Fruit fly (Drosophila melanogaster) whole organism, adult: ENCODE results near the gene CG4467.
A peak's percentile ranks its signal among the peaks of the same experiment; 100 is the strongest.

Experiments
- CG11617 ChIP-seq: fragments of 200-800 bp; sonication (Bioruptor generic); optimal IDR thresholded peaks from 2 replicates; lab custom pipeline; 2017; ENCODE audit warnings: mild to moderate bottlenecking, missing biosample characterization, missing genetic modification reagents, missing genetic modification characterization
- CG12768 ChIP-seq: fragments of 200-800 bp; sonication (Bioruptor generic); optimal IDR thresholded peaks from 2 replicates; lab custom pipeline; 2017; ENCODE audit warnings: missing biosample characterization, missing genetic modification characterization, mild to moderate bottlenecking, moderate library complexity, missing genetic modification reagents
- CG14711 ChIP-seq: fragments of 200-800 bp; sonication (Bioruptor generic); optimal IDR thresholded peaks from 2 replicates; lab custom pipeline; 2018; ENCODE audit warnings: missing biosample characterization, mild to moderate bottlenecking, missing genetic modification characterization, moderate library complexity
- CG1620 ChIP-seq: fragments of 200-800 bp; sonication (Bioruptor generic); optimal IDR thresholded peaks from 2 replicates; lab custom pipeline; 2016; ENCODE audit warnings: missing biosample characterization, missing genetic modification characterization
- CG33017 ChIP-seq: fragments of 200-800 bp; sonication (Bioruptor generic); optimal IDR thresholded peaks from 2 replicates; lab custom pipeline; 2018; ENCODE audit warnings: missing biosample characterization, mild to moderate bottlenecking, missing genetic modification characterization, moderate library complexity
- CG5204 ChIP-seq: fragments of 200-800 bp; sonication (Bioruptor generic); optimal IDR thresholded peaks from 2 replicates; lab custom pipeline; 2016; ENCODE audit warnings: missing biosample characterization, missing genetic modification characterization
- CG7045 ChIP-seq: fragments of 200-800 bp; sonication (Bioruptor generic); optimal IDR thresholded peaks from 2 replicates; lab custom pipeline; 2017; ENCODE audit warnings: missing biosample characterization, mild to moderate bottlenecking, missing genetic modification characterization
- CG7101 ChIP-seq: fragments of 200-800 bp; sonication (Bioruptor generic); optimal IDR thresholded peaks from 2 replicates; lab custom pipeline; 2018; ENCODE audit warnings: missing biosample characterization, mild to moderate bottlenecking, missing genetic modification characterization, moderate library complexity
- Clk ChIP-seq: fragments of 200-800 bp; sonication (Bioruptor generic); optimal IDR thresholded peaks from 2 replicates; lab custom pipeline; 2017; ENCODE audit warnings: missing biosample characterization, missing genetic modification characterization
- Crg-1 ChIP-seq: fragments of 200-800 bp; sonication (Bioruptor generic); optimal IDR thresholded peaks from 2 replicates; lab custom pipeline; 2016; ENCODE audit warnings: missing biosample characterization, missing genetic modification characterization
- Hr96 ChIP-seq: fragments of 200-800 bp; sonication (Bioruptor generic); optimal IDR thresholded peaks from 2 replicates; lab custom pipeline; 2016; ENCODE audit warnings: missing biosample characterization, missing genetic modification characterization
- Mnt ChIP-seq: fragments of 200-800 bp; sonication (Bioruptor generic); optimal IDR thresholded peaks from 2 replicates; lab custom pipeline; 2016; ENCODE audit warnings: missing biosample characterization, mild to moderate bottlenecking, missing genetic modification characterization
- bab1 ChIP-seq: fragments of 200-800 bp; sonication (Bioruptor generic); optimal IDR thresholded peaks from 3 replicates; lab custom pipeline; 2019; ENCODE audit warnings: missing biosample characterization, mild to moderate bottlenecking, missing genetic modification characterization, moderate library complexity
- cic ChIP-seq: fragments of 200-800 bp; sonication (Bioruptor generic); optimal IDR thresholded peaks from 2 replicates; lab custom pipeline; 2017; ENCODE audit warnings: missing biosample characterization, mild to moderate bottlenecking, missing genetic modification characterization, moderate library complexity
- cnc ChIP-seq, 2 experiments: fragments of >200 bp; optimal IDR thresholded peaks; 2 replicates each; lab custom pipeline; 2017
- kay ChIP-seq: fragments of 200-800 bp; sonication (Bioruptor generic); peaks from one replicate; lab custom pipeline; 2016; ENCODE audit warnings: missing biosample characterization, missing genetic modification characterization, borderline replicate concordance
- ovo ChIP-seq: fragments of 200-800 bp; sonication (Bioruptor generic); optimal IDR thresholded peaks from 2 replicates; lab custom pipeline; 2016; ENCODE audit warnings: missing biosample characterization, missing genetic modification characterization
- pad ChIP-seq: fragments of 200-800 bp; sonication (Bioruptor generic); optimal IDR thresholded peaks from 3 replicates; lab custom pipeline; 2017; ENCODE audit warnings: missing biosample characterization, missing genetic modification characterization, mild to moderate bottlenecking, moderate library complexity, missing genetic modification reagents
- tj ChIP-seq: fragments of 200-800 bp; sonication (Bioruptor generic); optimal IDR thresholded peaks from 3 replicates; lab custom pipeline; 2017; ENCODE audit warnings: missing biosample characterization, mild to moderate bottlenecking, missing genetic modification characterization, moderate library complexity
- toe ChIP-seq: fragments of 200-800 bp; sonication (Bioruptor generic); optimal IDR thresholded peaks from 2 replicates; lab custom pipeline; 2016; ENCODE audit warnings: missing biosample characterization, missing genetic modification characterization

Gene CG4467

dm6 chr3R:23217142-23217771 lies 31.4 kb downstream of the CG4467 start:
- TF ChIP-seq cic (GFP tag; lab: Kevin White, UChicago), result peak; percentile 54
- TF ChIP-seq CG33017, result peak; percentile 3
- no peak for TF ChIP-seq CG1620 (GFP tag; lab: Kevin White, UChicago)
- no peak for TF ChIP-seq tj (GFP tag; lab: Kevin White, UChicago)
- no peak for TF ChIP-seq cnc (optimal IDR thresholded peaks at IDR 0.05; lab: Kevin White, UChicago)
- TF ChIP-seq Hr96 (GFP tag; lab: Kevin White, UChicago), result no peak
- TF ChIP-seq kay (GFP tag; lab: Kevin White, UChicago), result peak; percentile 54

- peak; percentile 92 for TF ChIP-seq tj (GFP tag; lab: Kevin White, UChicago)
- no peak for TF ChIP-seq Mnt (GFP tag; lab: Kevin White, UChicago)
Measured at dm6 chr3R:23215434-23215730, 33.3 kb downstream of the CG4467 start.

- no peak for TF ChIP-seq toe (GFP tag; lab: Kevin White, UChicago)
- TF ChIP-seq CG1620 (GFP tag; lab: Kevin White, UChicago), result no peak
- peak; percentile 46 for TF ChIP-seq bab1
- peak; percentile 47 for TF ChIP-seq CG33017
- TF ChIP-seq cic (GFP tag; lab: Kevin White, UChicago), result peak; percentile 80
- TF ChIP-seq CG7101 (tag; lab: Kevin White, UChicago), result peak; percentile 12
- TF ChIP-seq cnc (optimal IDR thresholded peaks at IDR 0.05; lab: Kevin White, UChicago), result peak in 1 of 2 experiments; percentile 92
- TF ChIP-seq kay (GFP tag; lab: Kevin White, UChicago), result peak; percentile 99
- no peak for TF ChIP-seq CG7045 (GFP tag; lab: Kevin White, UChicago)
- TF ChIP-seq pad (GFP tag; lab: Kevin White, UChicago), result peak; percentile 24
Measured at dm6 chr3R:23214603-23215433, 33.9 kb downstream of the CG4467 start.

dm6 chr3R:23212764-23213163 lies 35.9 kb downstream of the CG4467 start:
- no peak for TF ChIP-seq pad (GFP tag; lab: Kevin White, UChicago)
- TF ChIP-seq CG7045 (GFP tag; lab: Kevin White, UChicago), result no peak
- TF ChIP-seq CG14711 (tag; lab: Kevin White, UChicago), result no peak
- TF ChIP-seq Clk (GFP tag; lab: Kevin White, UChicago), result no peak
- TF ChIP-seq ovo (GFP tag; lab: Kevin White, UChicago), result no peak
- no peak for TF ChIP-seq Crg-1
- no peak for TF ChIP-seq CG1620 (GFP tag; lab: Kevin White, UChicago)
- TF ChIP-seq cic (GFP tag; lab: Kevin White, UChicago), result peak; percentile 28
- peak; percentile 54 for TF ChIP-seq Mnt (GFP tag; lab: Kevin White, UChicago)
- TF ChIP-seq CG33017, result no peak

dm6 chr3R:23211745-23212254 lies 36.9 kb downstream of the CG4467 start:
- TF ChIP-seq toe (GFP tag; lab: Kevin White, UChicago) (peak; percentile 0), cnc (optimal IDR thresholded peaks at IDR 0.05; lab: Kevin White, UChicago) (no peak), CG7101 (tag; lab: Kevin White, UChicago) (peak; percentile 26), CG12768 (GFP tag; lab: Kevin White, UChicago) (peak; percentile 18)

- TF ChIP-seq cnc (optimal IDR thresholded peaks at IDR 0.05; lab: Kevin White, UChicago) (peak in 1 of 2 experiments; percentile 42), CG12768 (GFP tag; lab: Kevin White, UChicago) (peak; percentile 62), CG33017 (peak; percentile 17), CG11617 (GFP tag; lab: Kevin White, UChicago) (no peak), Crg-1 (no peak), pad (GFP tag; lab: Kevin White, UChicago) (no peak), CG14711 (tag; lab: Kevin White, UChicago) (peak; percentile 25), ovo (GFP tag; lab: Kevin White, UChicago) (peak; percentile 5), CG7045 (GFP tag; lab: Kevin White, UChicago) (peak; percentile 21), toe (GFP tag; lab: Kevin White, UChicago) (peak; percentile 33), Clk (GFP tag; lab: Kevin White, UChicago) (no peak), CG7101 (tag; lab: Kevin White, UChicago) (peak; percentile 12), CG1620 (GFP tag; lab: Kevin White, UChicago) (no peak), Mnt (GFP tag; lab: Kevin White, UChicago) (peak; percentile 63), CG5204 (GFP tag; lab: Kevin White, UChicago) (peak; percentile 27), cic (GFP tag; lab: Kevin White, UChicago) (peak; percentile 99)
Measured at dm6 chr3R:23210243-23211215, 38.2 kb downstream of the CG4467 start.
